Worm (Caenorhabditis elegans): ENCODE data around the gene lgc-57.

DNA sequence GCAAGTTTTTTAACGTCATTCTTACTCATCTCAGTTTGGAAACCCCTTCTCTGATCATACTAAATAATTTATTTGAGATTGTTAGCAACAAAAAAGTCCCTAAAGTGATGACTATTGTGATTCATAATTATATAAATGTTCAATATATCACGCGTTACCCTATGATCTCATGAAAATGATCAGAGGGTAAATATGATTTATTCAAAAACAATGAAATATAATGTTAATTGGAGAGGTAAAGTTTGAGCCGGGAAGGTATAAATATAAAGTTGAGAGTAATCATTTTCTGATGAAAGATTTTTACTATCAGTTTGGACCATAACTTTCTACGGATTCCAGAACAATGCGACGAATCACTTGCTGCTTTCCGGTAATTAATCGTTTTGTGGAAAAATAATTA is 42.2 kb downstream of the lgc-57 start, which contains the start of gene C52A11.3:
- TF ChIP-seq pha-4 (tag; optimal IDR thresholded peaks at IDR 0.05) (no peak), unc-62 (GFP tag; optimal IDR thresholded peaks at IDR 0.05) (no peak), ces-1 (GFP tag; optimal IDR thresholded peaks at IDR 0.05) (no peak)

Data from whole organism, mixed stage, embryonic.